Fruit fly (Drosophila melanogaster) whole organism, embryonic: Measurements from ENCODE around the gene CG13081.
A peak's percentile ranks its signal among the peaks of the same experiment; 100 is the strongest.

Experiments used
- Awh ChIP-seq: fragments of 200-800 bp; sonication (Bioruptor generic); IDR thresholded peaks from 2 replicates; pipeline ENCODE4, ENCODE4 v1.3.6; 2022; ENCODE audit warnings: missing biosample characterization, missing genetic modification characterization
- BEAF-32 ChIP-seq: fragments of 200-800 bp; sonication (Bioruptor generic); optimal IDR thresholded peaks from 3 replicates; lab custom pipeline; 2017; ENCODE audit warnings: missing biosample characterization, missing genetic modification characterization, mild to moderate bottlenecking, moderate library complexity, missing genetic modification reagents
- Bgb ChIP-seq: fragments of 200-800 bp; sonication (Bioruptor generic); IDR thresholded peaks from 2 replicates; pipeline ENCODE4 v1.3.6; 2022; ENCODE audit warnings: missing biosample characterization, missing genetic modification characterization; ENCODE audit not compliant: partially characterized antibody
- Blimp-1 ChIP-seq: fragments of 200-800 bp; sonication (Bioruptor generic); optimal IDR thresholded peaks from 3 replicates; lab custom pipeline; 2018; ENCODE audit warnings: missing biosample characterization, missing genetic modification characterization, mild to moderate bottlenecking, moderate library complexity, missing genetic modification reagents
- CG10565 ChIP-seq: fragments of 200-800 bp; sonication (Bioruptor generic); optimal IDR thresholded peaks from 3 replicates; lab custom pipeline; 2016; ENCODE audit warnings: missing biosample characterization, mild to moderate bottlenecking, missing genetic modification characterization
- CG14965 ChIP-seq: fragments of 200-800 bp; sonication (Bioruptor generic); optimal IDR thresholded peaks from 2 replicates; lab custom pipeline; 2016; ENCODE audit warnings: missing biosample characterization, missing genetic modification characterization, borderline replicate concordance
- CG15011 ChIP-seq: fragments of 200-800 bp; sonication (Bioruptor generic); optimal IDR thresholded peaks from 3 replicates; lab custom pipeline; 2018; ENCODE audit warnings: missing biosample characterization, mild to moderate bottlenecking, missing genetic modification characterization
- CG15514 ChIP-seq: fragments of 200-800 bp; sonication (Bioruptor generic); optimal IDR thresholded peaks from 3 replicates; lab custom pipeline; 2017; ENCODE audit warnings: missing biosample characterization, missing genetic modification characterization, mild to moderate bottlenecking, moderate library complexity, missing genetic modification reagents
- CG18262 ChIP-seq: fragments of 200-800 bp; optimal IDR thresholded peaks from 3 replicates; lab custom pipeline; 2019; ENCODE audit warnings: missing biosample characterization, mild to moderate bottlenecking, missing genetic modification characterization, moderate library complexity
- CG18619 ChIP-seq: fragments of 200-800 bp; sonication (Bioruptor generic); optimal IDR thresholded peaks from 3 replicates; lab custom pipeline; 2017; ENCODE audit warnings: missing biosample characterization, mild to moderate bottlenecking, missing genetic modification characterization
- CG2116 ChIP-seq: fragments of 200-800 bp; sonication (Bioruptor generic); optimal IDR thresholded peaks from 3 replicates; lab custom pipeline; 2018; ENCODE audit warnings: missing biosample characterization, mild to moderate bottlenecking, missing genetic modification characterization
- CG2202 ChIP-seq: fragments of 200-800 bp; sonication (Bioruptor generic); optimal IDR thresholded peaks from 2 replicates; lab custom pipeline; 2018; ENCODE audit warnings: missing biosample characterization, mild to moderate bottlenecking, missing genetic modification characterization
- CG3065 ChIP-seq: fragments of 200-800 bp; sonication (Bioruptor generic); optimal IDR thresholded peaks from 2 replicates; lab custom pipeline; 2016; ENCODE audit warnings: missing biosample characterization, missing genetic modification characterization
- CG4282 ChIP-seq: fragments of 200-800 bp; sonication (Bioruptor generic); optimal IDR thresholded peaks from 2 replicates; lab custom pipeline; 2016; ENCODE audit warnings: missing biosample characterization, missing genetic modification characterization
- CG4328 ChIP-seq: fragments of 200-800 bp; sonication (Bioruptor generic); optimal IDR thresholded peaks from 3 replicates; lab custom pipeline; 2017; ENCODE audit warnings: missing biosample characterization, missing genetic modification reagents, missing genetic modification characterization
- CG4360 ChIP-seq: fragments of 200-800 bp; sonication (Bioruptor generic); IDR thresholded peaks from 2 replicates; pipeline ENCODE4 v1.3.6; 2022; ENCODE audit warnings: missing biosample characterization, missing genetic modification characterization
- CG6683 ChIP-seq: fragments of 200-800 bp; sonication (Bioruptor generic); optimal IDR thresholded peaks from 2 replicates; lab custom pipeline; 2017; ENCODE audit warnings: missing biosample characterization, mild to moderate bottlenecking, missing genetic modification characterization, missing genetic modification reagents
- Doc2 ChIP-seq: fragments of 200-800 bp; sonication (Bioruptor generic); IDR thresholded peaks from 2 replicates; pipeline ENCODE4 v1.3.6; 2022; ENCODE audit warnings: missing biosample characterization, missing genetic modification characterization
- Doc3 ChIP-seq: fragments of 200-800 bp; sonication (Bioruptor generic); IDR thresholded peaks from 3 replicates; pipeline ENCODE4 v1.3.6; 2022; ENCODE audit warnings: missing biosample characterization, missing genetic modification characterization; ENCODE audit not compliant: partially characterized antibody
- Ets65A ChIP-seq: fragments of 200-800 bp; sonication (Bioruptor generic); peaks from one replicate; lab custom pipeline; 2016; ENCODE audit warnings: missing biosample characterization, missing genetic modification characterization
- Hey ChIP-seq: fragments of 200-800 bp; sonication (Bioruptor generic); optimal IDR thresholded peaks from 3 replicates; lab custom pipeline; 2018; ENCODE audit warnings: missing biosample characterization, mild to moderate bottlenecking, missing genetic modification characterization
- Med ChIP-seq: fragments of 200-800 bp; sonication (Bioruptor generic); peaks from one replicate; lab custom pipeline; 2016; ENCODE audit warnings: missing biosample characterization, missing genetic modification characterization, mild to moderate bottlenecking, inconsistent platforms, moderate library complexity
- NC2α ChIP-seq: fragments of 200-800 bp; sonication (Bioruptor generic); optimal IDR thresholded peaks from 2 replicates; lab custom pipeline; 2016; ENCODE audit warnings: missing biosample characterization, missing genetic modification characterization
- Nf-YA ChIP-seq: fragments of 200-800 bp; sonication (Bioruptor generic); IDR thresholded peaks from 2 replicates; pipeline ENCODE4 v1.3.6; 2022; ENCODE audit warnings: missing biosample characterization, missing genetic modification characterization
- Nf-YC ChIP-seq: fragments of 200-800 bp; optimal IDR thresholded peaks from 3 replicates; lab custom pipeline; 2019; ENCODE audit warnings: missing biosample characterization, mild to moderate bottlenecking, missing genetic modification characterization, moderate library complexity
- Opbp ChIP-seq: fragments of 200-800 bp; sonication (Bioruptor generic); IDR thresholded peaks from 3 replicates; pipeline ENCODE4 v1.3.6; 2022; ENCODE audit warnings: missing biosample characterization, missing genetic modification characterization; ENCODE audit not compliant: partially characterized antibody
- Pdp1 ChIP-seq, 2 experiments: fragments of 200-800 bp; sonication (Bioruptor generic); optimal IDR thresholded peaks; 3 replicates each; lab custom pipeline; 2016; ENCODE audit warnings: missing biosample characterization in 2 of 2, missing genetic modification characterization in 2 of 2, mild to moderate bottlenecking in 1 of 2, moderate library complexity in 1 of 2
- Vsx1 ChIP-seq: fragments of 200-800 bp; sonication (Bioruptor generic); optimal IDR thresholded peaks from 2 replicates; lab custom pipeline; 2017; ENCODE audit warnings: missing biosample characterization, mild to moderate bottlenecking, missing genetic modification characterization, missing genetic modification reagents
- amos ChIP-seq: fragments of 200-800 bp; sonication (Bioruptor generic); IDR thresholded peaks from 2 replicates; pipeline ENCODE4 v1.3.6; 2022; ENCODE audit warnings: missing biosample characterization, missing genetic modification characterization; ENCODE audit not compliant: partially characterized antibody
- bsh ChIP-seq, 2 experiments: fragments of 200-800 bp; sonication (Bioruptor generic); optimal IDR thresholded peaks; 2 replicates each; lab custom pipeline; 2017 to 2018; ENCODE audit warnings: mild to moderate bottlenecking in 2 of 2, missing biosample characterization in 2 of 2, missing genetic modification characterization in 2 of 2, moderate library complexity in 1 of 2
- caup ChIP-seq: fragments of 200-800 bp; sonication (Bioruptor generic); optimal IDR thresholded peaks from 3 replicates; lab custom pipeline; 2017; ENCODE audit warnings: missing biosample characterization, mild to moderate bottlenecking, missing genetic modification characterization, moderate library complexity; ENCODE audit not compliant: severe bottlenecking
- crol ChIP-seq: fragments of 200-800 bp; sonication (Bioruptor generic); IDR thresholded peaks from 2 replicates; pipeline ENCODE4 v1.3.6; 2022; ENCODE audit warnings: missing biosample characterization, missing genetic modification characterization
- crp ChIP-seq, 2 experiments: fragments of 200-800 bp; sonication (Bioruptor generic); optimal IDR thresholded peaks; 2 replicates in 1 of 2; 3 replicates in 1 of 2; lab custom pipeline; 2017; ENCODE audit warnings: missing biosample characterization in 2 of 2, missing genetic modification characterization in 2 of 2, mild to moderate bottlenecking in 1 of 2, moderate library complexity in 1 of 2
- dm ChIP-seq: fragments of 200-800 bp; sonication (Bioruptor generic); optimal IDR thresholded peaks from 3 replicates; lab custom pipeline; 2016; ENCODE audit warnings: missing biosample characterization, missing genetic modification characterization
- dmrt11E ChIP-seq: fragments of 200-800 bp; sonication (Bioruptor generic); optimal IDR thresholded peaks from 3 replicates; lab custom pipeline; 2018; ENCODE audit warnings: missing biosample characterization, mild to moderate bottlenecking, missing genetic modification characterization, moderate library complexity
- ewg ChIP-seq: fragments of 200-800 bp; sonication (Bioruptor generic); optimal IDR thresholded peaks from 3 replicates; lab custom pipeline; 2017; ENCODE audit warnings: mild to moderate bottlenecking, missing biosample characterization, missing genetic modification reagents, missing genetic modification characterization
- hb ChIP-seq: fragments of 200-800 bp; sonication (Bioruptor generic); IDR thresholded peaks from 3 replicates; pipeline ENCODE4 v1.3.6; 2022; ENCODE audit warnings: missing biosample characterization, missing genetic modification characterization; ENCODE audit not compliant: partially characterized antibody
- inv ChIP-seq: fragments of 200-800 bp; sonication (Bioruptor generic); IDR thresholded peaks from 2 replicates; pipeline ENCODE4 v1.3.6; 2022; ENCODE audit warnings: missing biosample characterization, missing genetic modification characterization; ENCODE audit not compliant: partially characterized antibody
- ken ChIP-seq: fragments of 200-800 bp; sonication (Bioruptor generic); IDR thresholded peaks from 3 replicates; pipeline ENCODE4 v1.3.6; 2022; ENCODE audit warnings: missing biosample characterization, missing genetic modification characterization
- sens ChIP-seq: fragments of 200-800 bp; sonication (Bioruptor generic); peaks from one replicate; lab custom pipeline; 2016; ENCODE audit warnings: missing biosample characterization, missing genetic modification characterization
- seq ChIP-seq: fragments of 200-800 bp; sonication (Bioruptor generic); IDR thresholded peaks from 2 replicates; pipeline ENCODE4 v1.3.6; 2022; ENCODE audit warnings: missing biosample characterization, missing genetic modification characterization
- zen ChIP-seq: fragments of 200-800 bp; sonication (Bioruptor generic); optimal IDR thresholded peaks from 3 replicates; lab custom pipeline; 2018; ENCODE audit warnings: missing biosample characterization, mild to moderate bottlenecking, missing genetic modification characterization, moderate library complexity

The CG13081 gene

dm6 chr2L:19508361-19508918 is 32.0 kb upstream of the CG13081 start, which contains the start of gene cyst (continued):
- TF ChIP-seq hb (GFP tag; lab: Robert Waterston, UW), result peak; percentile 94
- peak; percentile 99 for TF ChIP-seq Bgb (GFP tag; lab: Robert Waterston, UW)
- no peak for TF ChIP-seq dmrt11E (tag; lab: Kevin White, UChicago)
- no peak for TF ChIP-seq bsh (GFP tag; optimal IDR thresholded peaks at IDR 0.05; lab: Kevin White, UChicago)
- no peak for TF ChIP-seq NC2α
- peak; percentile 36 for TF ChIP-seq dm (GFP tag; lab: Kevin White, UChicago)
- no peak for TF ChIP-seq Nf-YC
- TF ChIP-seq CG15514, result peak; percentile 83
- peak; percentile 96 for TF ChIP-seq CG4360 (GFP tag; lab: Robert Waterston, UW)
- TF ChIP-seq sens (GFP tag; lab: Kevin White, UChicago), result peak; percentile 83
- peak; percentile 50; the same call in 1 of the 3 replicates for TF ChIP-seq ken (GFP tag; lab: Robert Waterston, UW)
- TF ChIP-seq Awh, result no peak

- TF ChIP-seq Ets65A (GFP tag; lab: Kevin White, UChicago) (peak; percentile 91), Doc2 (no peak), Hey (tag; lab: Kevin White, UChicago) (no peak)
Measured at dm6 chr2L:19512184-19512583, 28.2 kb upstream of the CG13081 start.

- TF ChIP-seq CG4328 (GFP tag; lab: Kevin White, UChicago) (no peak), seq (GFP tag; lab: Robert Waterston, UW) (peak; percentile 16; the same call in 1 of the 2 replicates), ewg (GFP tag; lab: Kevin White, UChicago) (peak; percentile 80), Med (peak; percentile 53), crp (GFP tag; optimal IDR thresholded peaks at IDR 0.05; lab: Kevin White, UChicago) (peak in 1 of 2 experiments; percentile 9), Pdp1 (GFP tag; optimal IDR thresholded peaks at IDR 0.05; lab: Kevin White, UChicago) (peak in 1 of 2 experiments; percentile 79)
Measured at dm6 chr2L:19516062-19516461, 24.3 kb upstream of the CG13081 start.

dm6 chr2L:19517154-19517814 is 23.1 kb upstream of the CG13081 start, which contains the start of gene Hasp:
Gene Hasp, minus strand, starts transcription at chr2L:19517204.
- TF ChIP-seq Med (peak; percentile 81), Vsx1 (GFP tag; lab: Kevin White, UChicago) (no peak), CG14965 (GFP tag; lab: Kevin White, UChicago) (no peak), crol (GFP tag; lab: Robert Waterston, UW) (no peak), CG18262 (peak; percentile 65), CG10565 (GFP tag; lab: Kevin White, UChicago) (no peak), zen (tag; lab: Kevin White, UChicago) (no peak), CG2202 (tag; lab: Kevin White, UChicago) (peak; percentile 22), Blimp-1 (GFP tag; lab: Kevin White, UChicago) (peak; percentile 75), Opbp (GFP tag; lab: Robert Waterston, UW) (peak; percentile 84; the same call in 2 of the 3 replicates), CG18619 (GFP tag; lab: Kevin White, UChicago) (peak; percentile 29), Doc3 (peak; percentile 50; the same call in 2 of the 3 replicates), CG3065 (GFP tag; lab: Kevin White, UChicago) (peak; percentile 2), CG4282 (no peak), sens (GFP tag; lab: Kevin White, UChicago) (peak; percentile 88), BEAF-32 (peak; percentile 4), Nf-YA (GFP tag; lab: Robert Waterston, UW) (no peak), inv (peak; percentile 28; the same call in 1 of the 2 replicates), CG2116 (peak; percentile 72), CG15011 (no peak), caup (GFP tag; lab: Kevin White, UChicago) (peak; percentile 51), amos (GFP tag; lab: Robert Waterston, UW) (peak; percentile 53; the same call in 1 of the 2 replicates), CG6683 (peak; percentile 10)
